Fruit fly (Drosophila melanogaster) S2 (cell line): ENCODE results near the gene a5.

ENCODE experiments used
- CG8478 ChIP-seq: fragments of >200 bp; optimal IDR thresholded peaks from 2 replicates; lab custom pipeline; 2018
- CTCF ChIP-seq, 2 experiments: fragments of >200 bp; optimal IDR thresholded peaks; 2 replicates each; lab custom pipeline; 2018

Gene a5

DNA sequence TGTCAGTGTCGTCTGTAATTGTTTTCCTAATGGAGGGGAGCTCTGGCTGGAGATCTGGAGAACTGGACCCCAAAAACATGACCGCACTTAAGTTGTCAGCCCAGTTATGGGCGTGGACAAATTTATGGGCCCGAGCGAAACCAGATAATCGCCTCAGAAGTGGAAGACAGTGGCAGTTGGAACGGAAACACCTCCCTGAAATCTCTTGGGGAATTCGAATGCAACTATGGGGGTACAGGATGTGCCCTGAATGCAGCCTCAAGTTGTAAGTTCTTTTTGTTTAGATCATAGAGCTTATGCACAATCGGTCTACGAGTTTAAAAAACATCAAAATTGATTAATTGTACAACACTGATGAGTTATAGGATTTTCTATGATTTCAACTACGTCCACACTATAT is 38.7 kb downstream of the a5 start, which contains the start of gene CG14346:
Gene CG14346 (plus strand): TSS at position 301 of the 400 bp plus-strand sequence.
- TF ChIP-seq CTCF (optimal IDR thresholded peaks at IDR 0.05; lab: Kevin White, UChicago) (no peak), CG8478 (lab: Kevin White, UChicago) (no peak)

DNA sequence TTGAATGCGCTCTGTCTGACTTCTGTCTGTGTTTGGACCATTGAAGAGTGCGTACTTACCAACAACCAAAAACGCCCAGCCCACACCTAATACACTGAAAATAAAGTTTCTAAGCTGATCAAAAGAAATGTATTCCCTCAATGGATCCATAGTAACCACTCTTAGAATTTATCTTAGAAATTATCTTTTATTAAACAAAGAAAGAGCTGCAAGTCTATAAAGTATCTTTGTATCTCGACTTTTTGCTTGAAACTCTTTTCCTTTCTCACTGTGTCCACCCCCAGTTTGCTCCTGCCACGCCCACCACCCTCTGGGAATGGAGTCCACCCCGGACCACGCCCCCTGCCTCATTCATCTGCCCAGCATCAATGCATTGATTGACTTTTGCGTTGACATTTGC is 48.7 kb downstream of the a5 start:
- no peak for TF ChIP-seq CTCF (optimal IDR thresholded peaks at IDR 0.05; lab: Kevin White, UChicago)
- no peak for TF ChIP-seq CG8478 (lab: Kevin White, UChicago)
